Fruit fly (Drosophila melanogaster) whole organism, pupa: ENCODE results near the gene CG43783.

Experiments used
- CG10348 ChIP-seq: fragments of 200-800 bp; sonication (Bioruptor generic); IDR thresholded peaks from 2 replicates; pipeline ENCODE4 v1.3.6; 2022; ENCODE audit warnings: missing biosample characterization, missing genetic modification characterization
- CG12605 ChIP-seq: fragments of 200-800 bp; sonication (Bioruptor generic); IDR thresholded peaks from 2 replicates; pipeline ENCODE4 v1.3.6; 2022; ENCODE audit warnings: missing biosample characterization, missing genetic modification characterization
- CG13204 ChIP-seq: fragments of 200-800 bp; sonication (Bioruptor generic); optimal IDR thresholded peaks from 2 replicates; lab custom pipeline; 2018; ENCODE audit warnings: missing biosample characterization, mild to moderate bottlenecking, missing genetic modification characterization, moderate library complexity
- CG14655 ChIP-seq: fragments of 200-800 bp; sonication (Bioruptor generic); optimal IDR thresholded peaks from 3 replicates; lab custom pipeline; 2017; ENCODE audit warnings: mild to moderate bottlenecking, missing biosample characterization, missing genetic modification reagents, missing genetic modification characterization
- CG15710 ChIP-seq: fragments of 200-800 bp; sonication (Bioruptor generic); optimal IDR thresholded peaks from 2 replicates; lab custom pipeline; 2018; ENCODE audit warnings: missing biosample characterization, mild to moderate bottlenecking, missing genetic modification characterization, moderate library complexity
- CG17806 ChIP-seq: fragments of 200-800 bp; sonication (Bioruptor generic); optimal IDR thresholded peaks from 2 replicates; lab custom pipeline; 2018; ENCODE audit warnings: missing biosample characterization, mild to moderate bottlenecking, missing genetic modification characterization, moderate library complexity
- CG32121 ChIP-seq: fragments of 200-800 bp; sonication (Bioruptor generic); IDR thresholded peaks from 2 replicates; pipeline ENCODE4 v1.3.6; 2022; ENCODE audit warnings: missing biosample characterization, missing genetic modification characterization
- CG34367 ChIP-seq: fragments of 200-800 bp; sonication (Bioruptor generic); optimal IDR thresholded peaks from 2 replicates; lab custom pipeline; 2018; ENCODE audit warnings: missing biosample characterization, mild to moderate bottlenecking, missing genetic modification characterization
- CG4496 ChIP-seq: fragments of 200-800 bp; sonication (Bioruptor generic); IDR thresholded peaks from 3 replicates; pipeline ENCODE4 v1.3.6; 2022; ENCODE audit warnings: missing biosample characterization, missing genetic modification characterization
- CG8159 ChIP-seq: fragments of 200-800 bp; sonication (Bioruptor generic); optimal IDR thresholded peaks from 3 replicates; lab custom pipeline; 2018; ENCODE audit warnings: missing biosample characterization, mild to moderate bottlenecking, missing genetic modification characterization, moderate library complexity
- CG8301 ChIP-seq: fragments of 200-800 bp; sonication (Bioruptor generic); optimal IDR thresholded peaks from 2 replicates; lab custom pipeline; 2018; ENCODE audit warnings: missing biosample characterization, mild to moderate bottlenecking, missing genetic modification characterization
- CG9948 ChIP-seq: fragments of 200-800 bp; sonication (Bioruptor generic); optimal IDR thresholded peaks from 2 replicates; lab custom pipeline; 2018; ENCODE audit warnings: missing biosample characterization, mild to moderate bottlenecking, missing genetic modification characterization, moderate library complexity
- D1 ChIP-seq: fragments of 200-800 bp; sonication (Bioruptor generic); optimal IDR thresholded peaks from 2 replicates; lab custom pipeline; 2018; ENCODE audit warnings: missing biosample characterization, mild to moderate bottlenecking, missing genetic modification characterization, moderate library complexity
- EcR ChIP-seq: fragments of 200-800 bp; sonication (Bioruptor generic); optimal IDR thresholded peaks from 3 replicates; lab custom pipeline; 2019; ENCODE audit warnings: missing biosample characterization, missing genetic modification characterization, mild to moderate bottlenecking, moderate library complexity, missing genetic modification reagents
- Ets98B ChIP-seq: fragments of 200-800 bp; sonication (Bioruptor generic); IDR thresholded peaks from 2 replicates; pipeline ENCODE4 v1.3.6; 2022; ENCODE audit warnings: missing biosample characterization, missing genetic modification characterization
- Pif1A ChIP-seq: fragments of 200-800 bp; sonication (Bioruptor generic); optimal IDR thresholded peaks from 3 replicates; lab custom pipeline; 2016; ENCODE audit warnings: missing biosample characterization, missing genetic modification characterization
- Pif1B ChIP-seq: fragments of 200-800 bp; sonication (Bioruptor generic); optimal IDR thresholded peaks from 3 replicates; lab custom pipeline; 2016; ENCODE audit warnings: missing biosample characterization, missing genetic modification characterization
- Snoo ChIP-seq: fragments of 200-800 bp; sonication (Bioruptor generic); optimal IDR thresholded peaks from 3 replicates; lab custom pipeline; 2017; ENCODE audit warnings: missing biosample characterization, mild to moderate bottlenecking, missing genetic modification characterization, inconsistent platforms
- fd96Ca ChIP-seq: fragments of 200-800 bp; sonication (Bioruptor generic); IDR thresholded peaks from 3 replicates; pipeline ENCODE4 v1.3.6; 2022; ENCODE audit warnings: missing biosample characterization, missing genetic modification characterization
- gl ChIP-seq: fragments of 200-800 bp; sonication (Bioruptor generic); optimal IDR thresholded peaks from 2 replicates; lab custom pipeline; 2018; ENCODE audit warnings: missing biosample characterization, mild to moderate bottlenecking, missing genetic modification characterization
- rn ChIP-seq: fragments of 200-800 bp; sonication (Bioruptor generic); IDR thresholded peaks from 2 replicates; pipeline ENCODE4 v1.3.6; 2022; ENCODE audit warnings: missing biosample characterization, missing genetic modification characterization

CG43783 gene

DNA sequence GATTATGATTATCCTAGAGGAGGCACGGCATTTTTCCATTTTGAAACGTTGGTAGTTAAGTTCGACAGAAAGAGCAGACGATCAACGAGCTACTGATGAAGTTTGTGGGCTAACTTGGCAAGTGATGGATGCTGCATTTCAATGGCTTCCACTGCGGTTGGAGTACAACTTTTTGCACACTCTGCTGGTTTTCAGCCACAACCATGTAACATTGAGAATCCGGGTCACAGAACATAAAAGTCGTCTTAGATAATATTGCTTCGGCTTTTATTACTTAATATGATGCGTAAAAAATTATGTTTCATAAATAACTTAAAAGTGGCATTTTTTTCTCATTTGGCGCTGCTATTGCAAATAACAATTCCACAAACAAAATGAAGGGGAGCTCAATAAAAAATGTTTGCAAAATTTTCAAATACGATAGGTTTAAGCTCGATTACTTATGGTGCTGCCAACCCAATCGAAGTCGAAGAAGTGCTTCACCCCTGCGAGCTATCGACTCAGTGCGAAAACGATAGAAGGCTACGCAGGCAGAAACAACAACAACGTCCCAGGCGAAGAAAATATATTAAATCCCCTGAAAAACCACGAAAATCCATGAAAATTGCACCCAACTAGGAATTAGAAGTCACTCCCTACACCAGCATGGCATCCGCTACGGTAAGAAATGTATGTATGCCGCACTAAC, 12.4 kb upstream of the CG43783 start, which contains the start of the genes CG5653 and CG5021:
Gene CG5653, minus strand, starts transcription at position 51 of the 688 bp plus-strand sequence.
Gene CG5021, plus strand, starts transcription at position 506 of the 688 bp plus-strand sequence.
- TF ChIP-seq gl (tag; lab: Kevin White, UChicago): peak; percentile 3
- no peak for TF ChIP-seq Ets98B

dm6 chr3L:8964458-8964857, 10.4 kb upstream of the CG43783 start, which contains the start of gene ValRS-m:
Gene ValRS-m, minus strand, starts transcription at chr3L:8964769.
- no peak for TF ChIP-seq CG13204
- TF ChIP-seq Pif1A (GFP tag; lab: Kevin White, UChicago): no peak
- no peak for TF ChIP-seq CG34367 (tag; lab: Kevin White, UChicago)
- TF ChIP-seq Snoo (tag; lab: Kevin White, UChicago): no peak
- no peak for TF ChIP-seq CG12605
- no peak for TF ChIP-seq Ets98B
- no peak for TF ChIP-seq CG8159 (tag; lab: Kevin White, UChicago)
- no peak for TF ChIP-seq rn (GFP tag; lab: Robert Waterston, UW)
- TF ChIP-seq CG32121: no peak
- TF ChIP-seq CG15710 (tag; lab: Kevin White, UChicago): no peak
- no peak for TF ChIP-seq CG8301
- no peak for TF ChIP-seq gl (tag; lab: Kevin White, UChicago)

dm6 chr3L:8958557-8958956, 4.5 kb upstream of the CG43783 start, which contains the start of gene CG13313:
Gene CG13313, plus strand, starts transcription at chr3L:8958857.
- TF ChIP-seq Pif1A (GFP tag; lab: Kevin White, UChicago) (no peak), rn (GFP tag; lab: Robert Waterston, UW) (no peak), Snoo (tag; lab: Kevin White, UChicago) (no peak)

DNA sequence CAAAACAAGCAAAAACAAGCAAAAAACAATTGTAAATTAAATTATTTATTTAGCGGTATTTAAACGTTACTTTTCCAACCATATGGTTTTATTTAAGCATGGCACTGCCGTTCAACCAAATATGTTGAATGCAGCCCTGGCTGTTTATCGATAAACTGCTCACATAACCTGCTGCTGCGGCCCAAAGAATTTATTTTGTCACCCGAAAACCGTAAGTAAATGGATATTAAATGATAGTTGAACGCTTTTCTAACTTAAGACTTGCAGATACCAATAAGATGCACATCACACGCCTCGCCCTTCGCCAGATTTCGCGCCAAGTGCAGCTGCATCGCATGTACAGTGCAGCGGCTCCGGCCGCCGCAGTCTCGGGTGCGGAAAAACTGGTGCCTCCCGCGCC, 2.6 kb upstream of the CG43783 start, which contains the start of gene mRpL12:
Gene mRpL12, plus strand, starts transcription at position 123 of the 400 bp plus-strand sequence.
- no peak for TF ChIP-seq Ets98B
- TF ChIP-seq CG9948 (tag; lab: Kevin White, UChicago): no peak
- no peak for TF ChIP-seq D1
- no peak for TF ChIP-seq CG32121
- no peak for TF ChIP-seq CG12605
- TF ChIP-seq CG17806 (tag; lab: Kevin White, UChicago): no peak
- TF ChIP-seq rn (GFP tag; lab: Robert Waterston, UW): no peak
- no peak for TF ChIP-seq EcR (GFP tag; lab: Kevin White, UChicago)
- no peak for TF ChIP-seq gl (tag; lab: Kevin White, UChicago)
- no peak for TF ChIP-seq CG10348
- TF ChIP-seq CG4496: no peak
- TF ChIP-seq CG34367 (tag; lab: Kevin White, UChicago): no peak
- TF ChIP-seq Snoo (tag; lab: Kevin White, UChicago): no peak
- no peak for TF ChIP-seq CG8301
- TF ChIP-seq CG13204: no peak

DNA sequence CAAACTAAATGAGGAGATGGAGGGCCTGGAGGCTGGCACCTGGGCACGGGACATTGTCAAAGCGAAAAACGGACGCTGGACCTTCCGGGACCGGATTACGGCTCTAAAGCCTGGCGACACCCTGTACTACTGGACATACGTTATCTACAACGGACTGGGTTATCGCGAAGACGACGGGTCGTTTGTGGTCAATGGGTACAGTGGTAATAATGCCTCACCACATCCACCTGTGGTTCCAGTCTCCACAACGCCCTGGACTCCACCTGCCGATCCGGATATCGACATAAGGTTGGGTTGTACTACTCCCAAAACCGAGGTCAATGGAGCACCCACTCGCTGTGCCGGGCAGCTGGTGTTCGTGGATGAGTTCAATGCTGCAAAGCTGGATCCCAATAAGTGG, 1.1 kb upstream of the CG43783 start:
- TF ChIP-seq CG32121 (no peak), CG4496 (no peak), fd96Ca (GFP tag; lab: Robert Waterston, UW) (no peak), Pif1A (GFP tag; lab: Kevin White, UChicago) (no peak), CG10348 (no peak), CG9948 (tag; lab: Kevin White, UChicago) (no peak), CG13204 (no peak), CG12605 (no peak), CG34367 (tag; lab: Kevin White, UChicago) (no peak), EcR (GFP tag; lab: Kevin White, UChicago) (no peak), rn (GFP tag; lab: Robert Waterston, UW) (no peak), gl (tag; lab: Kevin White, UChicago) (no peak), D1 (no peak), CG8159 (tag; lab: Kevin White, UChicago) (no peak)

DNA sequence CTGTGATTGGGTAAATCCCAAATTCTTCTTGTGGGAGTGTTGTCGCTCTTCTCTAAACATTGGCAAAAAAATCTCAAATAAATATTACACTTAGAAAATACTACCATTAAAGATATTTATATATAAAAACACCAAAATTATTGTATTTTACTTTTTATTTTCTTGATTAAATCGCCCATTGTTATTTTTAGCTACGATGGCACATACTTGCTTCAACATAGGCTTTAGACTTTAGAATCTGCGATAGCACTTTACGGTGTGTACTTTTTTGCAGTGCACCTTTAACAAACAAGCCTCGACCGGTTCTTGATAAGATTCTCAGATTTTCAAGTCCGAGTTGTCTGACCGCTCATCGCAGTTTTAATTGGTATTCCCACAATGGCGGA, 569 bp upstream of the CG43783 start, which contains the start of gene GNBP3:
Gene GNBP3, plus strand, starts transcription at position 374 of the 386 bp plus-strand sequence.
- peak; percentile 84 for TF ChIP-seq CG13204
- TF ChIP-seq EcR (GFP tag; lab: Kevin White, UChicago): peak; percentile 85
- TF ChIP-seq CG15710 (tag; lab: Kevin White, UChicago): peak; percentile 88
- TF ChIP-seq CG10348: no peak
- peak; percentile 92 for TF ChIP-seq CG4496
- TF ChIP-seq CG9948 (tag; lab: Kevin White, UChicago): peak; percentile 88
- TF ChIP-seq Pif1B (GFP tag; lab: Kevin White, UChicago): peak; percentile 97
- TF ChIP-seq gl (tag; lab: Kevin White, UChicago): peak; percentile 83
- TF ChIP-seq CG32121: peak; percentile 20; the same call in 1 of the 2 replicates
- peak; percentile 91 for TF ChIP-seq fd96Ca (GFP tag; lab: Robert Waterston, UW)
- TF ChIP-seq rn (GFP tag; lab: Robert Waterston, UW): peak; percentile 42; the same call in 1 of the 2 replicates
- TF ChIP-seq CG17806 (tag; lab: Kevin White, UChicago): peak; percentile 92
- TF ChIP-seq Snoo (tag; lab: Kevin White, UChicago): peak; percentile 96
- TF ChIP-seq CG34367 (tag; lab: Kevin White, UChicago): peak; percentile 88
- TF ChIP-seq CG14655 (GFP tag; lab: Kevin White, UChicago): peak; percentile 95
- peak; percentile 94 for TF ChIP-seq CG8159 (tag; lab: Kevin White, UChicago)
- no peak for TF ChIP-seq Pif1A (GFP tag; lab: Kevin White, UChicago)
- peak; percentile 90 for TF ChIP-seq Ets98B
- peak; percentile 93 for TF ChIP-seq CG8301
- TF ChIP-seq CG12605: peak; percentile 89
- TF ChIP-seq D1: no peak
